Worm (Caenorhabditis elegans) whole organism, young adult: Measurements from ENCODE around the gene F46C5.10.

ENCODE experiments used
- B0019.2 ChIP-seq: fragments of 200-800 bp; sonication (Bioruptor generic); conservative IDR thresholded peaks from 2 replicates; pipeline ENCODE4 v1.3.6; 2022; ENCODE audit warnings: missing genetic modification reagents, missing genetic modification characterization, missing compliant biosample characterization
- C06A6.2 ChIP-seq: fragments of 200-800 bp; sonication (Bioruptor generic); conservative IDR thresholded peaks from 2 replicates; pipeline ENCODE4 v1.3.6; 2022; ENCODE audit warnings: missing genetic modification characterization, missing compliant biosample characterization
- C17E4.6 ChIP-seq: fragments of 200-800 bp; sonication (Bioruptor generic); IDR thresholded peaks from 2 replicates; pipeline ENCODE4 v1.3.6; 2022; ENCODE audit warnings: missing genetic modification reagents, missing genetic modification characterization, missing compliant biosample characterization
- F23B12.7 ChIP-seq: sonication (generic microtip); optimal IDR thresholded peaks from 2 replicates; lab custom pipeline; 2017; ENCODE audit warnings: missing genetic modification characterization, mild to moderate bottlenecking, missing compliant biosample characterization, antibody characterized with exemption, moderate library complexity; ENCODE audit not compliant: insufficient read depth
- F37B4.10 ChIP-seq: fragments of 200-800 bp; sonication (Bioruptor generic); IDR thresholded peaks from 2 replicates; pipeline ENCODE4 v1.3.6; 2022; ENCODE audit warnings: missing genetic modification characterization, missing compliant biosample characterization
- F57A8.1 ChIP-seq: fragments of 200-800 bp; sonication (Bioruptor generic); optimal IDR thresholded peaks from 2 replicates; lab custom pipeline; 2018; ENCODE audit warnings: mild to moderate bottlenecking, missing genetic modification characterization, moderate library complexity, missing compliant biosample characterization
- F57C9.4 ChIP-seq: sonication (generic microtip); optimal IDR thresholded peaks from 2 replicates; lab custom pipeline; 2017; ENCODE audit warnings: mild to moderate bottlenecking, missing genetic modification characterization, missing compliant biosample characterization
- T26A5.8 ChIP-seq: sonication (generic microtip); optimal IDR thresholded peaks from 2 replicates; lab custom pipeline; 2016; ENCODE audit warnings: missing genetic modification characterization, missing compliant biosample characterization
- Y53G8AR.9 ChIP-seq: fragments of 200-800 bp; sonication (Bioruptor generic); conservative IDR thresholded peaks from 2 replicates; pipeline ENCODE4 v1.3.6; 2022; ENCODE audit warnings: missing genetic modification reagents, missing genetic modification characterization, missing compliant biosample characterization
- athp-1 ChIP-seq: sonication (generic microtip); optimal IDR thresholded peaks from 2 replicates; lab custom pipeline; 2017; ENCODE audit warnings: mild to moderate bottlenecking, missing genetic modification characterization, missing compliant biosample characterization
- bed-1 ChIP-seq: fragments of 200-800 bp; sonication (Bioruptor generic); IDR thresholded peaks from 2 replicates; pipeline ENCODE4 v1.3.6; 2022; ENCODE audit warnings: missing genetic modification reagents, missing genetic modification characterization, missing compliant biosample characterization
- cebp-2 ChIP-seq: fragments of 200-800 bp; sonication (Bioruptor generic); IDR thresholded peaks from 2 replicates; pipeline ENCODE4 v1.3.6; 2022; ENCODE audit warnings: missing genetic modification characterization, missing compliant biosample characterization
- ceh-79 ChIP-seq: sonication (generic microtip); optimal IDR thresholded peaks from 2 replicates; lab custom pipeline; 2017; ENCODE audit warnings: mild to moderate bottlenecking, missing genetic modification characterization, missing compliant biosample characterization
- ceh-91 ChIP-seq: fragments of 200-800 bp; sonication (Bioruptor generic); IDR thresholded peaks from 2 replicates; pipeline ENCODE4 v1.3.6; 2022; ENCODE audit warnings: missing genetic modification reagents, missing genetic modification characterization, missing compliant biosample characterization
- chd-7 ChIP-seq: sonication (generic microtip); optimal IDR thresholded peaks from 2 replicates; lab custom pipeline; 2016; ENCODE audit warnings: mild to moderate bottlenecking, missing genetic modification characterization, moderate library complexity, missing compliant biosample characterization
- die-1 ChIP-seq: sonication (generic microtip); optimal IDR thresholded peaks from 2 replicates; lab custom pipeline; 2016; ENCODE audit warnings: missing genotype, mild to moderate bottlenecking, missing genetic modification characterization, missing compliant biosample characterization
- ekl-4 ChIP-seq: fragments of 200-800 bp; sonication (Bioruptor generic); IDR thresholded peaks from 2 replicates; pipeline ENCODE4 v1.3.6; 2022; ENCODE audit warnings: missing genetic modification reagents, missing genetic modification characterization, missing compliant biosample characterization
- him-1 ChIP-seq: sonication (generic microtip); optimal IDR thresholded peaks from 2 replicates; lab custom pipeline; 2016; ENCODE audit warnings: missing genotype, missing genetic modification reagents, missing genetic modification characterization, missing compliant biosample characterization
- hlh-26 ChIP-seq: fragments of 200-800 bp; sonication (Bioruptor generic); conservative IDR thresholded peaks from 2 replicates; pipeline ENCODE4 v1.3.6; 2022; ENCODE audit warnings: missing genetic modification reagents, missing genetic modification characterization, missing compliant biosample characterization
- hmg-20 ChIP-seq: fragments of 200-800 bp; sonication (Bioruptor generic); IDR thresholded peaks from 2 replicates; pipeline ENCODE4 v1.3.6; 2022; ENCODE audit warnings: missing genetic modification reagents, missing genetic modification characterization, missing compliant biosample characterization
- hsf-1 ChIP-seq: fragments of 200-800 bp; sonication (Bioruptor generic); IDR thresholded peaks from 2 replicates; pipeline ENCODE4 v1.3.6; 2022; ENCODE audit warnings: missing genetic modification reagents, missing genetic modification characterization, missing compliant biosample characterization
- let-607 ChIP-seq, 2 experiments: fragments of 200-800 bp in 1 of 2; sonication (Bioruptor generic) in 1 of 2; sonication (generic microtip) in 1 of 2; optimal IDR thresholded peaks; 2 replicates each; lab custom pipeline; 2016 to 2018; ENCODE audit warnings: mild to moderate bottlenecking in 2 of 2, missing compliant biosample characterization in 2 of 2, missing genetic modification characterization in 2 of 2, moderate library complexity in 2 of 2, missing genotype in 1 of 2
- lsl-1 ChIP-seq: fragments of 200-800 bp; sonication (Bioruptor generic); optimal IDR thresholded peaks from 2 replicates; lab custom pipeline; 2018; ENCODE audit warnings: mild to moderate bottlenecking, missing genetic modification characterization, moderate library complexity, missing compliant biosample characterization
- madf-3 ChIP-seq: fragments of 200-800 bp; sonication (Bioruptor generic); IDR thresholded peaks from 2 replicates; pipeline ENCODE4 v1.3.6; 2022; ENCODE audit warnings: missing genetic modification reagents, missing genetic modification characterization, missing compliant biosample characterization
- madf-8 ChIP-seq: fragments of 200-800 bp; sonication (Bioruptor generic); conservative IDR thresholded peaks from 2 replicates; pipeline ENCODE4 v1.3.6; 2022; ENCODE audit warnings: missing genetic modification reagents, missing genetic modification characterization, missing compliant biosample characterization
- mcd-1 ChIP-seq: fragments of 200-800 bp; sonication (Bioruptor generic); IDR thresholded peaks from 2 replicates; pipeline ENCODE4 v1.3.6; 2022; ENCODE audit warnings: missing genetic modification reagents, missing genetic modification characterization, missing compliant biosample characterization
- mel-28 ChIP-seq: sonication (generic microtip); optimal IDR thresholded peaks from 2 replicates; lab custom pipeline; 2016; ENCODE audit warnings: borderline replicate concordance, mild to moderate bottlenecking, missing genetic modification characterization, missing compliant biosample characterization
- nfya-2 ChIP-seq: fragments of 200-800 bp; sonication (Bioruptor generic); IDR thresholded peaks from 2 replicates; pipeline ENCODE4 v1.3.6; 2022; ENCODE audit warnings: missing genetic modification reagents, missing genetic modification characterization, missing compliant biosample characterization
- nhr-120 ChIP-seq: fragments of 200-800 bp; sonication (Bioruptor generic); IDR thresholded peaks from 2 replicates; pipeline ENCODE4 v1.3.6; 2022; ENCODE audit warnings: missing genetic modification characterization, missing compliant biosample characterization
- nhr-80 ChIP-seq: sonication (generic microtip); optimal IDR thresholded peaks from 2 replicates; lab custom pipeline; 2016; ENCODE audit warnings: missing genetic modification characterization, missing compliant biosample characterization
- nhr-90 ChIP-seq: sonication (generic microtip); optimal IDR thresholded peaks from 2 replicates; lab custom pipeline; 2016; ENCODE audit warnings: missing genotype, mild to moderate bottlenecking, missing genetic modification characterization, missing compliant biosample characterization
- rpc-1 ChIP-seq, 2 experiments: fragments of 150-350 bp in 1 of 2; sonication (generic microtip) in 1 of 2; optimal IDR thresholded peaks; 2 replicates each; lab custom pipeline; 2014 to 2018; ENCODE audit warnings: missing biosample characterization in 1 of 2, missing genetic modification characterization in 1 of 2, missing genetic modification reagents in 1 of 2, missing genotype in 1 of 2
- snpc-1.3 ChIP-seq: sonication (generic microtip); optimal IDR thresholded peaks from 2 replicates; lab custom pipeline; 2017; ENCODE audit warnings: missing genetic modification characterization, mild to moderate bottlenecking, missing compliant biosample characterization, antibody characterized with exemption, moderate library complexity, missing genotype, missing genetic modification reagents; ENCODE audit not compliant: insufficient read depth
- snpc-3.4 ChIP-seq: sonication (generic microtip); optimal IDR thresholded peaks from 2 replicates; lab custom pipeline; 2017; ENCODE audit warnings: missing genetic modification characterization, mild to moderate bottlenecking, missing compliant biosample characterization, antibody characterized with exemption, moderate library complexity, missing genotype, missing genetic modification reagents
- unc-62 ChIP-seq: fragments of 150-350 bp; optimal IDR thresholded peaks from 2 replicates; lab custom pipeline; 2014; ENCODE audit warnings: missing biosample characterization, missing genetic modification reagents, missing genetic modification characterization
- zfh-2 ChIP-seq: fragments of 200-800 bp; sonication (Bioruptor generic); conservative IDR thresholded peaks from 2 replicates; pipeline ENCODE4 v1.3.6; 2022; ENCODE audit warnings: missing genetic modification reagents, missing genetic modification characterization, missing compliant biosample characterization
- ztf-22 ChIP-seq: fragments of 200-800 bp; sonication (Bioruptor generic); optimal IDR thresholded peaks from 2 replicates; lab custom pipeline; 2018; ENCODE audit warnings: mild to moderate bottlenecking, missing genetic modification characterization, moderate library complexity, missing compliant biosample characterization
- ztf-3 ChIP-seq: fragments of 200-800 bp; sonication (Bioruptor generic); optimal IDR thresholded peaks from 2 replicates; lab custom pipeline; 2018; ENCODE audit warnings: mild to moderate bottlenecking, missing genetic modification characterization, missing compliant biosample characterization

Gene F46C5.10

DNA sequence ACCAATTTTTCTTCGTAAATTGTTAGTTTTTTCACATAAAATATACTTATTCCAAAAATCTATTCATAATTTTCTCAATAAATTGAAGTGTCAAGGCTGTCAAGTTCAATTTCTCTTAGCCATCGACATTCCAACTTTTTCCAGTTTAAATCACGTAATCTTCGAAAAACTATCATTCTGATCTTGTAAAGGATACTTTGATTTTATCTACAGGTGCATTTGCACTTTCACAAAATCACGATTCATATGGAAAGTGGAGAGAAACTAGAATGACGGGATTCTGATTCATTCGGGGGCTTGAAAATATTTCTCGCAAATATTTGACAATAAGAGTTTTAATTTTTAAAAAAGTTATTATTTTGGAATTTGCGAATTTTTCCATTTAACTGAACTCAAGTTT, 34.4 kb upstream of the F46C5.10 start:
- TF ChIP-seq nhr-90 (no peak), nhr-120 (GFP tag; lab: Robert Waterston, UW) (no peak), zfh-2 (no peak), ztf-3 (GFP tag; lab: Kevin White, UChicago) (no peak), F57A8.1 (GFP tag; lab: Kevin White, UChicago) (no peak), let-607 (tag; optimal IDR thresholded peaks at IDR 0.05; lab: Kevin White, UChicago) (no peak), hmg-20 (no peak), nhr-80 (tag; lab: Kevin White, UChicago) (no peak), madf-3 (no peak), C06A6.2 (GFP tag; lab: Robert Waterston, UW) (no peak), F37B4.10 (GFP tag; lab: Robert Waterston, UW) (no peak), F57C9.4 (tag; lab: Kevin White, UChicago) (no peak)

DNA sequence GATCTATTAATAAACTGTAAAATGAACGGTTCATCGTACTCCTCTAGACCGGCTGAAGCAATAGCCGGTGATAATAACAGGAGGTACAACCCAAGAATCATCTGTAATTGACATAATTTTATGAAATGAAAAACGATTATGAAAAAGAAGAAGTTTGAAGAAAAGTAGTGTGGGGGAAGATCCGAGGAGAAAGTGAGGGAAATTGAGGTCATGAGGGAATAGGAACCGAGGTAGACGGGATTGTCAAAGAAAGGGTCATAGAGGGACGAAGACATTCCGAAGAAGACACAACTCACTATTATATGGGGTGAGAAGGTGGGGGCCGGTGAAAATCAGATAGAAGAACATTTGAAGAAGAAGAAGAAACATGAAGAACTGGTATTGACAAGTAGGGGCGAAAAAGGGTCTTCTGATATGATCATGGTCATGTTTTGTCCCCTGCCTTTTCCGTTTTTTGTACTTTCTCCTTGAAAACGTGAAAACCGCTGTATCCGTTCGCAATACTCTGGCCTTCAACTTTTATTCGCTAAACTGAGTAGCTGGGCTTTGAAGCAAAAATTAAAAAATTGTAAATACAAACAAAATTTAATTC, 33.3 kb upstream of the F46C5.10 start, which contains the start of gene oac-46:
Gene oac-46, minus strand, starts transcription at position 101 of the 592 bp plus-strand sequence.
- TF ChIP-seq bed-1 (GFP tag; lab: Robert Waterston, UW) = no peak
- no peak for TF ChIP-seq Y53G8AR.9 (GFP tag; lab: Robert Waterston, UW)
- TF ChIP-seq, all 124 proteins: peak for 0

DNA sequence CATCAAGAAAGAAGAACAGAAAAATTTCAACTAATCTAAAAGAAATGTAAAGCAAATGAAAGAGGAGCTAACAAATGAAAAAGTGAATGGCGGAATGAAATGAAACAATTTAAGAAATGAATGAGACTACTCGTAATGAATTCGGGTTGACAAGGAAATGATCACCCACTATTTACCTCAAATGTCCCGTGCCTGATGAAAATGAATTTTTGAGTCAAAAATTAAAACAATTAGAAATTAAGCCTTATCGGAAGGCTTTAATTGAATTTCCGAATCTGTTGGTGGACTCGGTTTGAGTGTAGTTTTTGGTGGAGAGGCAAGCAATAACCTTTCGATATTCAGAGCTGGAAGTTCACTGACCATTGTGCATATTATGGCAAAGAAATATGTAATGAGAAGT, 30.2 kb upstream of the F46C5.10 start:
- TF ChIP-seq ceh-79 = no peak
- TF ChIP-seq ztf-22 = no peak
- TF ChIP-seq snpc-3.4 = no peak
- no peak for TF ChIP-seq unc-62 (GFP tag; lab: Kevin White, UChicago)

DNA sequence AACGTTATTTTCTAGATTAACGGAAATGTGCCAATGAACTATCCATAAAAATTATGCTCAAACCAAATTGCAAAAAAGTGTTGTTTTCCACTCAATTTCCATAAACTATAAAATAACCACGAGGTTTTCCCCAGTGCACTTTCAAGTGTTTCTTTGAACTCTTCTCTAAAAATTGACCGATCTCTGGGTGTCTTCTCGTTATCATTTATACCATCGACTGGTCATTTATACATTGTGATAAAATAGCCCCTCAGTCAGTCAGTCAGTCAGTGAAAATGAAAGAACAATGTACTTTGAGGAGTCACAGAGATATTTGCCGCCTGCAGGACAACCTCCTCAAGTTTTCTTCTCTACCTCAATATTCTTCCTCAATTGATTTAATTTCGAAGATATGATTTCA, 27.1 kb upstream of the F46C5.10 start:
- TF ChIP-seq nfya-2 (GFP tag; lab: Robert Waterston, UW) (no peak), ceh-91 (no peak), hlh-26 (no peak), rpc-1 (optimal IDR thresholded peaks at IDR 0.05; lab: Kevin White, UChicago) (no peak), rpc-1 (tag; optimal IDR thresholded peaks at IDR 0.05; lab: Kevin White, UChicago) (no peak)

DNA sequence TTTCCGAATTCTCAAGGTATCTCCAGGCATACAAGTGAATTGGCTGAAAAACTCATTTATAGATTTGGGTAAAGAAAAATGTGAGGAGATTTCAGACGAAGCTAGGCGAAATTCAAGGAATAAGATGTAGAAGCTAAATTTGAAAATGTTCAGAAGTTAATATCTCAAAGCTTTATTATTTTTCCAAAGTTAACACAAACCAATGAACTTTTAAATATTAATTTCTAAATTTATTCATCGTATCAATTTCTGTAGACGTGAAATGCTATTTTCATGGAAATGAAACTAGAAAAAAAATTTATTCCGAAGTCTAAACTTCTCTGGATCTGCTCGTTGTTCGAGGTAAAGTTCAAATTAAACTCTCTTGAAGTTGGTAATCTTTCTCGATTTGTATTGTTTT, 26.5 kb upstream of the F46C5.10 start, which contains the start of gene agxt-1:
Gene agxt-1, plus strand, starts transcription at position 301 of the 400 bp plus-strand sequence.
- TF ChIP-seq mcd-1 (GFP tag; lab: Robert Waterston, UW) = no peak
- TF ChIP-seq madf-8 (GFP tag; lab: Robert Waterston, UW) = no peak
- TF ChIP-seq chd-7 (tag; lab: Kevin White, UChicago) = no peak
- no peak for TF ChIP-seq T26A5.8 (tag; lab: Kevin White, UChicago)
- TF ChIP-seq snpc-1.3 (tag; lab: Kevin White, UChicago) = no peak
- TF ChIP-seq hsf-1 (GFP tag; lab: Robert Waterston, UW) = no peak
- no peak for TF ChIP-seq die-1 (tag; lab: Kevin White, UChicago)
- TF ChIP-seq C17E4.6 = no peak
- no peak for TF ChIP-seq him-1 (tag; lab: Kevin White, UChicago)
- TF ChIP-seq ceh-91 = no peak
- TF ChIP-seq ekl-4 (GFP tag; lab: Robert Waterston, UW) = no peak
- no peak for TF ChIP-seq F23B12.7 (tag; lab: Kevin White, UChicago)
- no peak for TF ChIP-seq mel-28 (tag; lab: Kevin White, UChicago)
- no peak for TF ChIP-seq athp-1
- TF ChIP-seq cebp-2 = no peak
- no peak for TF ChIP-seq B0019.2
- TF ChIP-seq lsl-1 = no peak
- TF ChIP-seq, all 124 proteins: peak for 0
